Fruit fly (Drosophila melanogaster) Kc167 (cell line): ENCODE data around the gene CG14958.

Source experiments
- Myc ChIP-seq: fragments of >200 bp; optimal IDR thresholded peaks from 2 replicates; lab custom pipeline; 2017; ENCODE audit warnings: missing external identifiers
- h ChIP-seq: fragments of >200 bp; optimal IDR thresholded peaks from 3 replicates; lab custom pipeline; 2018; ENCODE audit warnings: missing external identifiers
- insv ChIP-seq: fragments of >200 bp; optimal IDR thresholded peaks from 3 replicates; lab custom pipeline; 2018; ENCODE audit warnings: missing external identifiers
- psq ChIP-seq: fragments of >200 bp; optimal IDR thresholded peaks from 2 replicates; lab custom pipeline; 2017; ENCODE audit warnings: missing external identifiers
- ttk ChIP-seq: sonication (Bioruptor generic); optimal IDR thresholded peaks from 2 replicates; lab custom pipeline; 2017; ENCODE audit warnings: missing external identifiers

dm6 chr3L:3142516-3143382 is 47.0 kb upstream of the CG14958 start:
- TF ChIP-seq Myc (no peak), psq (lab: Kevin White, UChicago) (no peak), ttk (lab: Kevin White, UChicago) (no peak), h (lab: Kevin White, UChicago) (no peak), insv (lab: Kevin White, UChicago) (no peak)
